Worm (Caenorhabditis elegans) whole organism, mixed stage, embryonic: Measurements from ENCODE around the gene F36H5.13.

ENCODE experiments used
- blmp-1 ChIP-seq: fragments of 150-350 bp; optimal IDR thresholded peaks from 2 replicates; lab custom pipeline; 2014; ENCODE audit warnings: missing biosample characterization, missing genetic modification characterization
- ces-1 ChIP-seq: fragments of 150-350 bp; optimal IDR thresholded peaks from 2 replicates; lab custom pipeline; 2014; ENCODE audit warnings: missing biosample characterization, missing genetic modification reagents, missing genetic modification characterization
- mep-1 ChIP-seq: fragments of 150-350 bp; optimal IDR thresholded peaks from 2 replicates; lab custom pipeline; 2017; ENCODE audit warnings: missing biosample characterization, missing genetic modification reagents, missing genetic modification characterization, inconsistent platforms
- nhr-12 ChIP-seq: fragments of 150-350 bp; optimal IDR thresholded peaks from 2 replicates; lab custom pipeline; 2014; ENCODE audit warnings: missing biosample characterization, missing genetic modification characterization
- snpc-4 ChIP-seq: fragments of 150-350 bp; optimal IDR thresholded peaks from 2 replicates; lab custom pipeline; 2014; ENCODE audit warnings: missing biosample characterization, missing genetic modification characterization
- unc-62 ChIP-seq: fragments of 150-350 bp; optimal IDR thresholded peaks from 2 replicates; lab custom pipeline; 2014; ENCODE audit warnings: missing biosample characterization, missing genetic modification reagents, missing genetic modification characterization
- ztf-11 ChIP-seq: fragments of 150-350 bp; optimal IDR thresholded peaks from 2 replicates; lab custom pipeline; 2014; ENCODE audit warnings: missing biosample characterization, missing genetic modification characterization

DNA sequence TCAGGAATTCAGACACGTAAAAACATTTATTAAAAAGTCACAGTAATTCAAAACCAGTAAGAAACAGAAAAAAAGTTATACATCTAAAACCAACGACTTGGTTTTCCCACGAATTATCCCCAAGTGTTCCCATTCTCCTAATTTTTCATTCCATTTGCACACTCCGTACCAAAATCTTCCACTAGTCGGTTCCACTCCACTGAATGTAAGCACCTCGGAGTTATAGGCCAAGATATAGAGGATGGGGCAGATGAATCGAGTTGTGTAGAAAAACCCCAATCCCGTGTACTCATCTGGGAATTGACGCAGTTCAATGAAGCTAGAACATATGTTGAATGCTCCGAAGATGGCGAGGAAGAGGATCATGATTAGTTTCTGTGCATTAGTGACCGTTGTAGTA, 36.9 kb upstream of the F36H5.13 start:
- TF ChIP-seq ces-1 (GFP tag; lab: Kevin White, UChicago) (no peak), nhr-12 (tag; lab: Kevin White, UChicago) (no peak), snpc-4 (tag; lab: Kevin White, UChicago) (no peak), mep-1 (no peak), blmp-1 (tag; lab: Kevin White, UChicago) (no peak), unc-62 (no peak), ztf-11 (no peak)
